Worm (Caenorhabditis elegans): ENCODE results near the gene nlp-80.

The nlp-80 gene

DNA sequence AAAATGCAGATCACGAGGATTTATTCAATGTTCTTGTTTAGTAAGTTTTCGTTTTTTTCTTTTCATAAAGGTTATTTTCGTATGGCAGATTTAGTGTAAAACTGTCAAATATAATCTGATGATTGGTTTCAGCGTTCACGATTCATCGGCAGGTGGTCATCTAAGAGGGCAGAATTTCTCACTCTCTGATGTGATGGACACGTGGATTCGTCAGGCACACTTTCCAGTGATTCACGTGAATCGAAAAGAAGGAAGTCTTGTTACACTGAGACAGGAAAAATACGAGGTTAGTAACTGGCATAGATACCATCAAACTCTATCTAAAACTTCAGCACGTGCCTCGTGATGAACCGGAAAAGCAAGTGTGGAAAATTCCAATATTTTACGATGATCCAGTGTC, 29.3 kb upstream of the nlp-80 start:
- no peak for TF ChIP-seq ama-1 (optimal IDR thresholded peaks at IDR 0.05)
- no peak for TF ChIP-seq scrt-1 (GFP tag; IDR thresholded peaks at IDR 0.05)
- no peak for TF ChIP-seq sea-1 (GFP tag; conservative IDR thresholded peaks at IDR 0.05)
- TF ChIP-seq F13C5.2 (tag; optimal IDR thresholded peaks at IDR 0.05): no peak

DNA sequence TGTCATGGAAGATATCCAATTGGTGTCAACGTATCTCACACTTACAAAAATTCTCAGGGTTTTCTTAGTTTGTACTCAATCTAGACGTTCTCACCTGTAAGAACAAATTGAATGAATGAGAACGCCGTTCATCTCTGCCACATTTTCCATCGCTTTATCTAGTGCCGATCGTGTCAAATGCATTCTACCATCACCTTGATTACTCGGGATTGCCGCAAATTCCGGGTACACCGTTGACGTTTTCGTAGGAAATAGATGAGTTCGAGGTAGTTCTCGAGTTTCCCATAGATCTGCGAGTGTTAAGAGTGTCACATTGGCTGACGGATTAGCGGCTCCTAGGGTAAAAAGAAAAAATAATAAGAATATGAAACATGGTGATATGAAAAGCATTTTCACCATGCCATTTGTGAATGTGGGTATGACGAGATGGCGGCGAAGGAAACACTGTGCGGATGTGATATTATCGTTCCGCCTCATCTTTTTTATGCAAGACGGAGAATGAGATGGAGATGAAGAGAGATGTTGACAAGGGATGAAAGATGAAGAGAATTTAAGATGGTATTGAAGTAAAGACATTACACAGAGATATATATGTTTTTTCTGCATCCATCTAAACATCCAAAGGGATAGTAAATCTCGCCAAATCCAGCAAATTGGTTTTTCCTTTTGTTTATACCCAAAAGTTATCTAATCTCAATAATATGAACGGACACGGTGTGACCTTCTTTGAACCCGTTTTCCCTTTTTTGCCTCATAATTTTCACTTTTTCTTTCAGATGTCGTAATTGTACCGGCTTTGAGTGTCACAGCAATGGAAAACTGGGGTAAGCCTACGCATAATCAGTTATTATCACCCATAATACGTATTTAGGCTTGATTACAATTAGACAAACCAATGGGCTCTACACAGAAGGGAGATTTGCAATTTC, 28.0 kb upstream of the nlp-80 start, which contains the start of gene lact-8:
Gene lact-8, minus strand, starts transcription at position 445 of the 929 bp plus-strand sequence.
- TF ChIP-seq hmbx-1 (tag; optimal IDR thresholded peaks at IDR 0.05): no peak
- TF ChIP-seq F13C5.2 (tag; optimal IDR thresholded peaks at IDR 0.05): no peak

DNA sequence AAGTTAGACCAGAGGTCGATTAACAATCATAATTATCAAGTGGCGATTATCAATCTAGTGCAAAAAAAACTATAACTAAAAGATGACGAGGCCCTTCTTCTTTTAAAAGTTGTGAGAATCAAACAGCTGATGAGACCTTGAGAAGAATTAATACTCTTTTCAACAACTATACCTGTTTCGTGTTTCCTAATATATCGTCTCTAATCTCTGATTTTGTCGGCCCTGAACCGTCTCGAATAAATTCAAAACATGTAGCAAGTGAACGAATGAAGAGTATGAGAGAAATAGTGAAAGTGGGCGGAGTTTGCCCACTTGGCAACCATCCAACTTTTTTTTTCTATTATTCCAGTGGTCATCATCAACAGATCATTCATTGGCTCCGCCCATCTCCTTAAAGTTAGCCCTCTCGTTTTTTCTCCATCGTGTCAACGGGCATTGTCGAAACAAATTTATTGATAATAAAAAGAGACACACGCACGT, 22.1 kb upstream of the nlp-80 start, which contains the start of gene Y42A5A.1:
Gene Y42A5A.1, plus strand, starts transcription at position 430 of the 480 bp plus-strand sequence.
- TF ChIP-seq scrt-1 (GFP tag; IDR thresholded peaks at IDR 0.05): no peak
- no peak for TF ChIP-seq ceh-36 (tag; optimal IDR thresholded peaks at IDR 0.05)
- no peak for TF ChIP-seq ets-7 (tag; optimal IDR thresholded peaks at IDR 0.05)
- TF ChIP-seq hmg-4 (GFP tag; optimal IDR thresholded peaks at IDR 0.05): no peak
- TF ChIP-seq sea-1 (GFP tag; conservative IDR thresholded peaks at IDR 0.05): no peak
- no peak for TF ChIP-seq B0310.2 (tag; optimal IDR thresholded peaks at IDR 0.05)
- no peak for TF ChIP-seq tbx-37 (GFP tag; conservative IDR thresholded peaks at IDR 0.05)
- TF ChIP-seq tbx-11 (GFP tag; IDR thresholded peaks at IDR 0.05): no peak
- no peak for TF ChIP-seq tra-4 (tag; optimal IDR thresholded peaks at IDR 0.05)
- no peak for TF ChIP-seq aly-1 (tag; optimal IDR thresholded peaks at IDR 0.05)
- no peak for TF ChIP-seq hmbx-1 (tag; optimal IDR thresholded peaks at IDR 0.05)
- TF ChIP-seq ceh-13 (GFP tag; optimal IDR thresholded peaks at IDR 0.05): no peak
- no peak for TF ChIP-seq pes-1 (GFP tag; IDR thresholded peaks at IDR 0.05)
- TF ChIP-seq flt-1 (GFP tag; IDR thresholded peaks at IDR 0.05): no peak
- TF ChIP-seq ama-1 (optimal IDR thresholded peaks at IDR 0.05): no peak
- no peak for TF ChIP-seq hnd-1 (tag; optimal IDR thresholded peaks at IDR 0.05)
- no peak for TF ChIP-seq F13C5.2 (tag; optimal IDR thresholded peaks at IDR 0.05)

DNA sequence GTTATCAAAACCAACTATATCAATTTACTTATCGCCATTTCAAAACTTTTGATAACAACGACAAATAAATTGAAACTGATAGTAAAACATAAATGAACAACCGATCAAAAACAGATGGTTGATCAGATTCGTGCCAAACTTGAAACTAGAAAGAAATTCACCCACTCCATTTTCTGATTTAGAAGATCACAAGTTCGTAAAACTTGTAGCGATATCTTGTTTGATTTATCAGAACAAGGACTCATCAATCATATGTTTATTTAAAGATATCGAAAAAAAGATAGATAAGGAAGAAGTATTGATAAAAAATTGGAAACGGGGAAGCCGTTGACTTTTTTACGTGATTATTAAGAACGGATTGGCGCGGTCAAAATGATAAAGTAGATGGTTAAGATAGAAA, 21.7 kb upstream of the nlp-80 start:
- TF ChIP-seq sea-1 (GFP tag; conservative IDR thresholded peaks at IDR 0.05) (no peak), hmg-4 (GFP tag; optimal IDR thresholded peaks at IDR 0.05) (no peak), tbx-37 (GFP tag; conservative IDR thresholded peaks at IDR 0.05) (no peak), scrt-1 (GFP tag; IDR thresholded peaks at IDR 0.05) (no peak), tbx-11 (GFP tag; IDR thresholded peaks at IDR 0.05) (no peak), hmbx-1 (tag; optimal IDR thresholded peaks at IDR 0.05) (no peak), ceh-13 (GFP tag; optimal IDR thresholded peaks at IDR 0.05) (no peak), ets-7 (tag; optimal IDR thresholded peaks at IDR 0.05) (no peak), ceh-36 (tag; optimal IDR thresholded peaks at IDR 0.05) (no peak), hnd-1 (tag; optimal IDR thresholded peaks at IDR 0.05) (no peak), F13C5.2 (tag; optimal IDR thresholded peaks at IDR 0.05) (no peak), B0310.2 (tag; optimal IDR thresholded peaks at IDR 0.05) (no peak), aly-1 (tag; optimal IDR thresholded peaks at IDR 0.05) (no peak), ama-1 (optimal IDR thresholded peaks at IDR 0.05) (no peak), tra-4 (tag; optimal IDR thresholded peaks at IDR 0.05) (no peak), flt-1 (GFP tag; IDR thresholded peaks at IDR 0.05) (no peak)

DNA sequence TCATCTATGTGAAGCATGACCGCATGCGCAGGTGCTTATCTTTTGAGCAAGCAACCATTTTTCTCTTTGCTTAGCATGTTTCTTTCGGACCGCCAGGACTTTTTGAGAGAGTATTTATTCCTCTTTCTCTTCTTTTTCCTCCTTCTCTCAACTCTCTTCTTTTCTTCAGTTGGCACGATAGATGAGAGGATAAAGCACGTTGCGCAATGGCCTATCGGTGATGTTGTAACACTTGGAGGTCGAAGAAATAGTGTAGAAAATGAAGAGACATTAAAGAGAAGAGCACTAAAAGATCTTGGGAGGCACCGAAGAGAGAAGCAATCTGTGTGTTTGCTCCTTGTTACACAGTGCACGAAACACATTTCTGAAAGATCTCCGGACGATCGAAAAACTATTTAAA, 18.3 kb upstream of the nlp-80 start:
- TF ChIP-seq ceh-13 (GFP tag; optimal IDR thresholded peaks at IDR 0.05): no peak
- TF ChIP-seq F13C5.2 (tag; optimal IDR thresholded peaks at IDR 0.05): peak; percentile 35
- TF ChIP-seq ceh-36 (tag; optimal IDR thresholded peaks at IDR 0.05): no peak
- peak; percentile 22 for TF ChIP-seq hmg-4 (GFP tag; optimal IDR thresholded peaks at IDR 0.05)
- no peak for TF ChIP-seq tbx-11 (GFP tag; IDR thresholded peaks at IDR 0.05)

DNA sequence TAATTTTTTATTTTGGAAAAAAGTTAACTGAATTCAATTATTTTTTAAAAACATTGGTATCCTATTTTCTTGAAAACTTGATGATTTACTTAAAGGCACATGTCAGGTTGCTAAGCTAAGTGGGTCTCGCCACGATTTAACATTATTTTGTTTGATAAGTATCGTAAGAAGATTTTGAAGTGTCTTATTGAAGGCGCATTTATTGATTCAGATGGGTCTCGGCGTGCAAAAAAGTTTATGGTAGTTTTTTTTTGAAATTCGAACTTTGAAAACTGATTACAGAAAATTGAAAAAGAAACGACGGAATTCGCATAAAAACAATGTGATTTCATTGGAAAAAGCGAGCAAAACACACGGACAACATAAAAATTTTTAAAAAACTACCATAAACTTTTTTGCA, 17.6 kb upstream of the nlp-80 start:
- TF ChIP-seq aly-1 (tag; optimal IDR thresholded peaks at IDR 0.05) (no peak), tra-4 (tag; optimal IDR thresholded peaks at IDR 0.05) (no peak), ceh-36 (tag; optimal IDR thresholded peaks at IDR 0.05) (no peak), hmbx-1 (tag; optimal IDR thresholded peaks at IDR 0.05) (no peak), tbx-37 (GFP tag; conservative IDR thresholded peaks at IDR 0.05) (no peak), sea-1 (GFP tag; conservative IDR thresholded peaks at IDR 0.05) (no peak), ama-1 (optimal IDR thresholded peaks at IDR 0.05) (no peak), scrt-1 (GFP tag; IDR thresholded peaks at IDR 0.05) (no peak), ets-7 (tag; optimal IDR thresholded peaks at IDR 0.05) (no peak), hmg-4 (GFP tag; optimal IDR thresholded peaks at IDR 0.05) (no peak), tbx-11 (GFP tag; IDR thresholded peaks at IDR 0.05) (no peak)

DNA sequence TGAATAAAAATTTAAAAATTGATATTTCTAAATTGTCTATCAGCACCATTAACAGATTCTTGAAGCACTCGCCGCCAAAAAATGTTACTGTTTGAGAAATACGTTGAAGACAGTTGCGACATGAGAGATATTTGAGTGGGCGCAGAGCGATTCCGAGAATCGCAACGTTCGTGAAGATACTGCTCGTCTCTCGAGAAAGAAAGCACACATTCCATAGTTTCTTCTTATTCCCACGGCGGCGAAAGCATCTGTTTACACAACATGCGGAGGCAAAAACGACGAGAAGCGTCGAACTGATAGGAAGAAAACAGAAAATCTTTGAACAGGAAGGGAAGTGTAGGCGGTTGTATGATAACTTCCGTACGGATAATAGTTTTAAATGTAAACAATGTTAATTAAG, 17.1 kb upstream of the nlp-80 start:
- TF ChIP-seq hnd-1 (tag; optimal IDR thresholded peaks at IDR 0.05) (no peak), ama-1 (optimal IDR thresholded peaks at IDR 0.05) (no peak), F13C5.2 (tag; optimal IDR thresholded peaks at IDR 0.05) (no peak), tbx-11 (GFP tag; IDR thresholded peaks at IDR 0.05) (no peak), tra-4 (tag; optimal IDR thresholded peaks at IDR 0.05) (no peak), pes-1 (GFP tag; IDR thresholded peaks at IDR 0.05) (no peak), sea-1 (GFP tag; conservative IDR thresholded peaks at IDR 0.05) (no peak), scrt-1 (GFP tag; IDR thresholded peaks at IDR 0.05) (no peak), tbx-37 (GFP tag; conservative IDR thresholded peaks at IDR 0.05) (no peak), ets-7 (tag; optimal IDR thresholded peaks at IDR 0.05) (no peak), ceh-36 (tag; optimal IDR thresholded peaks at IDR 0.05) (no peak), aly-1 (tag; optimal IDR thresholded peaks at IDR 0.05) (no peak), hmbx-1 (tag; optimal IDR thresholded peaks at IDR 0.05) (no peak), flt-1 (GFP tag; IDR thresholded peaks at IDR 0.05) (no peak)
